Worm (Caenorhabditis elegans) whole organism, young adult: Measurements from ENCODE around the gene clec-203.

Source experiments
- B0019.2 ChIP-seq: fragments of 200-800 bp; sonication (Bioruptor generic); conservative IDR thresholded peaks from 2 replicates; pipeline ENCODE4 v1.3.6; 2022; ENCODE audit warnings: missing genetic modification reagents, missing genetic modification characterization, missing compliant biosample characterization
- C17E4.6 ChIP-seq: fragments of 200-800 bp; sonication (Bioruptor generic); IDR thresholded peaks from 2 replicates; pipeline ENCODE4 v1.3.6; 2022; ENCODE audit warnings: missing genetic modification reagents, missing genetic modification characterization, missing compliant biosample characterization
- F23B12.7 ChIP-seq: sonication (generic microtip); optimal IDR thresholded peaks from 2 replicates; lab custom pipeline; 2017; ENCODE audit warnings: missing genetic modification characterization, mild to moderate bottlenecking, missing compliant biosample characterization, antibody characterized with exemption, moderate library complexity; ENCODE audit not compliant: insufficient read depth
- F33H1.4 ChIP-seq: fragments of 200-800 bp; sonication (Bioruptor generic); IDR thresholded peaks from 2 replicates; pipeline ENCODE4 v1.3.6; 2022; ENCODE audit warnings: missing genetic modification reagents, missing genetic modification characterization, missing compliant biosample characterization
- T07F8.4 ChIP-seq: sonication (generic microtip); optimal IDR thresholded peaks from 2 replicates; lab custom pipeline; 2016; ENCODE audit warnings: mild to moderate bottlenecking, missing genetic modification characterization, moderate library complexity, missing compliant biosample characterization
- Y79H2A.3 ChIP-seq: fragments of 200-800 bp; sonication (Bioruptor generic); conservative IDR thresholded peaks from 2 replicates; pipeline ENCODE4 v1.3.6; 2022; ENCODE audit warnings: missing genetic modification reagents, missing genetic modification characterization, missing compliant biosample characterization
- aptf-2 ChIP-seq: fragments of 200-800 bp; sonication (Bioruptor generic); conservative IDR thresholded peaks from 2 replicates; pipeline ENCODE4 v1.3.6; 2022; ENCODE audit warnings: missing genetic modification reagents, missing genetic modification characterization, missing compliant biosample characterization
- atf-7 ChIP-seq: sonication (generic microtip); optimal IDR thresholded peaks from 2 replicates; lab custom pipeline; 2017; ENCODE audit warnings: mild to moderate bottlenecking, missing genetic modification characterization, missing compliant biosample characterization
- attf-3 ChIP-seq: fragments of 200-800 bp; sonication (Bioruptor generic); conservative IDR thresholded peaks from 2 replicates; pipeline ENCODE4 v1.3.6; 2022; ENCODE audit warnings: missing genetic modification reagents, missing genetic modification characterization, missing compliant biosample characterization
- attf-6 ChIP-seq: fragments of 200-800 bp; sonication (Bioruptor generic); IDR thresholded peaks from 2 replicates; pipeline ENCODE4 v1.3.6; 2022; ENCODE audit warnings: missing genetic modification reagents, missing genetic modification characterization, missing compliant biosample characterization
- cebp-1 ChIP-seq, 2 experiments: fragments of 200-800 bp in 1 of 2; sonication (Bioruptor generic) in 1 of 2; sonication (generic microtip) in 1 of 2; IDR thresholded peaks in 1 of 2; optimal IDR thresholded peaks in 1 of 2; 2 replicates each; pipeline versions ENCODE4 v1.3.6 to Lab custom; 2017 to 2022; ENCODE audit warnings: missing compliant biosample characterization in 2 of 2, missing genetic modification characterization in 2 of 2, mild to moderate bottlenecking in 1 of 2, missing genetic modification reagents in 1 of 2, moderate library complexity in 1 of 2
- ceh-27 ChIP-seq: fragments of 200-800 bp; sonication (Bioruptor generic); optimal IDR thresholded peaks from 2 replicates; lab custom pipeline; 2018; ENCODE audit warnings: mild to moderate bottlenecking, missing genetic modification characterization, moderate library complexity, missing compliant biosample characterization
- dox-1 ChIP-seq: fragments of 200-800 bp; sonication (Bioruptor generic); IDR thresholded peaks from 2 replicates; pipeline ENCODE4 v1.3.6; 2022; ENCODE audit warnings: missing genetic modification reagents, missing genetic modification characterization, missing compliant biosample characterization
- dpff-1 ChIP-seq: sonication (generic microtip); optimal IDR thresholded peaks from 2 replicates; lab custom pipeline; 2017; ENCODE audit warnings: mild to moderate bottlenecking, missing genetic modification characterization, missing compliant biosample characterization
- egl-44 ChIP-seq: fragments of 200-800 bp; sonication (Bioruptor generic); IDR thresholded peaks from 2 replicates; pipeline ENCODE4 v1.3.6; 2022; ENCODE audit warnings: missing genetic modification reagents, missing genetic modification characterization, missing compliant biosample characterization
- gei-17 ChIP-seq: fragments of 200-800 bp; sonication (Bioruptor generic); optimal IDR thresholded peaks from 2 replicates; lab custom pipeline; 2018; ENCODE audit warnings: mild to moderate bottlenecking, missing genetic modification characterization, missing compliant biosample characterization
- hmg-1.2 ChIP-seq: fragments of 200-800 bp; sonication (Bioruptor generic); IDR thresholded peaks from 2 replicates; pipeline ENCODE4 v1.3.6; 2022; ENCODE audit warnings: missing genetic modification reagents, missing genetic modification characterization, missing compliant biosample characterization
- hmg-20 ChIP-seq: fragments of 200-800 bp; sonication (Bioruptor generic); IDR thresholded peaks from 2 replicates; pipeline ENCODE4 v1.3.6; 2022; ENCODE audit warnings: missing genetic modification reagents, missing genetic modification characterization, missing compliant biosample characterization
- let-526 ChIP-seq: fragments of 200-800 bp; sonication (Bioruptor generic); IDR thresholded peaks from 2 replicates; pipeline ENCODE4 v1.3.6; 2022; ENCODE audit warnings: missing genetic modification reagents, missing genetic modification characterization, missing compliant biosample characterization
- lsy-27 ChIP-seq: sonication (generic microtip); optimal IDR thresholded peaks from 2 replicates; lab custom pipeline; 2017; ENCODE audit warnings: missing genetic modification characterization, mild to moderate bottlenecking, missing compliant biosample characterization, antibody characterized with exemption, missing genotype, borderline replicate concordance; ENCODE audit not compliant: insufficient read depth
- madf-10 ChIP-seq: sonication (generic microtip); optimal IDR thresholded peaks from 2 replicates; lab custom pipeline; 2016; ENCODE audit warnings: mild to moderate bottlenecking, missing genetic modification characterization, missing compliant biosample characterization
- mxl-1 ChIP-seq: sonication (generic microtip); optimal IDR thresholded peaks from 2 replicates; lab custom pipeline; 2016; ENCODE audit warnings: missing genetic modification characterization, missing compliant biosample characterization
- nfya-1 ChIP-seq: sonication (generic microtip); optimal IDR thresholded peaks from 2 replicates; lab custom pipeline; 2017; ENCODE audit warnings: antibody characterized with exemption, missing compliant biosample characterization, missing genetic modification characterization, borderline replicate concordance; ENCODE audit not compliant: insufficient read depth
- nfyb-1 ChIP-seq: fragments of 200-800 bp; sonication (Bioruptor generic); IDR thresholded peaks from 2 replicates; pipeline ENCODE4 v1.3.6; 2022; ENCODE audit warnings: missing genetic modification reagents, missing genetic modification characterization, missing compliant biosample characterization
- nhr-179 ChIP-seq: sonication (generic microtip); optimal IDR thresholded peaks from 2 replicates; lab custom pipeline; 2016; ENCODE audit warnings: mild to moderate bottlenecking, missing genetic modification characterization, missing compliant biosample characterization
- nhr-80 ChIP-seq: sonication (generic microtip); optimal IDR thresholded peaks from 2 replicates; lab custom pipeline; 2016; ENCODE audit warnings: missing genetic modification characterization, missing compliant biosample characterization
- snpc-1.3 ChIP-seq: sonication (generic microtip); optimal IDR thresholded peaks from 2 replicates; lab custom pipeline; 2017; ENCODE audit warnings: missing genetic modification characterization, mild to moderate bottlenecking, missing compliant biosample characterization, antibody characterized with exemption, moderate library complexity, missing genotype, missing genetic modification reagents; ENCODE audit not compliant: insufficient read depth
- sptf-2 ChIP-seq: fragments of 200-800 bp; sonication (Bioruptor generic); optimal IDR thresholded peaks from 2 replicates; lab custom pipeline; 2018; ENCODE audit warnings: mild to moderate bottlenecking, missing genetic modification characterization, missing compliant biosample characterization
- tlf-1 ChIP-seq: fragments of 200-800 bp; sonication (Bioruptor generic); optimal IDR thresholded peaks from 2 replicates; lab custom pipeline; 2018; ENCODE audit warnings: mild to moderate bottlenecking, missing genetic modification characterization, missing compliant biosample characterization
- unc-62 ChIP-seq: fragments of 150-350 bp; optimal IDR thresholded peaks from 2 replicates; lab custom pipeline; 2014; ENCODE audit warnings: missing biosample characterization, missing genetic modification reagents, missing genetic modification characterization
- ztf-18 ChIP-seq: sonication (generic microtip); optimal IDR thresholded peaks from 2 replicates; lab custom pipeline; 2016; ENCODE audit warnings: missing genotype, mild to moderate bottlenecking, missing genetic modification characterization, missing compliant biosample characterization
- ztf-26 ChIP-seq: sonication (generic microtip); optimal IDR thresholded peaks from 2 replicates; lab custom pipeline; 2017; ENCODE audit warnings: missing genetic modification characterization, missing compliant biosample characterization
- ztf-6 ChIP-seq: fragments of 200-800 bp; sonication (Bioruptor generic); IDR thresholded peaks from 2 replicates; pipeline ENCODE4 v1.3.6; 2022; ENCODE audit warnings: missing genetic modification reagents, missing genetic modification characterization, missing compliant biosample characterization

Gene clec-203

ce11 chrV:1084016-1084415 lies 4.1 kb upstream of the clec-203 start, which contains the start of gene Y50D4B.6:
Gene Y50D4B.6 (plus strand): TSS chrV:1084316.
- TF ChIP-seq let-526 (GFP tag; lab: Robert Waterston, UW) (no peak), hmg-20 (GFP tag; lab: Robert Waterston, UW) (no peak), dpff-1 (tag; lab: Kevin White, UChicago) (no peak), B0019.2 (GFP tag; lab: Robert Waterston, UW) (no peak), cebp-1 (GFP tag; IDR thresholded peaks at IDR 0.05; lab: Robert Waterston, UW) (no peak), cebp-1 (tag; optimal IDR thresholded peaks at IDR 0.05; lab: Kevin White, UChicago) (no peak), atf-7 (no peak), ztf-26 (no peak)

ce11 chrV:1092359-1092758 lies 4.3 kb downstream of the clec-203 start, which contains the start of gene Y50D4B.4:
Gene Y50D4B.4 (plus strand): TSS chrV:1092659.
- TF ChIP-seq madf-10 (no peak), unc-62 (no peak), egl-44 (GFP tag; lab: Robert Waterston, UW) (no peak), ceh-27 (no peak), nhr-80 (tag; lab: Kevin White, UChicago) (no peak), F33H1.4 (GFP tag; lab: Robert Waterston, UW) (no peak), nhr-179 (no peak), T07F8.4 (no peak), tlf-1 (GFP tag; lab: Kevin White, UChicago) (no peak)

DNA sequence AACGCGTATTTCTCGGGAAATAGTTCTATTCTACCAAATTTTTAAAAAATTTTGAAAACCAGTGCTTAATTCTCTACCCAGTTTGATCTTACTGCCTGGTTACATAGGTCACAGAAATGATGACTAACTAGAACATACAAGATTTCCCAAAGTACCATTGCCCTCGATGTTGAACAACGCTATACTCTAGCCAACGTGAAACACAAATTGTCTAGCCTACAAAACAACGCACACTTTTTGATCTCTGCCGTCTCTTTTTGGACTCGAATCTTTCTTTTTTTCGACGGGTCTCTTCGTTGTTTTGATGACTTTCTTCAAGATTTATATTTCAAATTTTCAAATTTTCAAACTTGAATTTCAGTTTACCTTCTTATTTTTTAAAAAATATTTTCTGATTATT lies 12.2 kb downstream of the clec-203 start, which contains the start of gene Y50D4B.2:
Gene Y50D4B.2 (plus strand): TSS at position 301 of the 400 bp plus-strand sequence.
- TF ChIP-seq nfya-1 (tag; lab: Kevin White, UChicago) (no peak), F33H1.4 (GFP tag; lab: Robert Waterston, UW) (no peak)

- TF ChIP-seq aptf-2 = no peak
- TF ChIP-seq attf-3 = no peak
- no peak for TF ChIP-seq gei-17
- no peak for TF ChIP-seq attf-6 (GFP tag; lab: Robert Waterston, UW)
- no peak for TF ChIP-seq nfya-1 (tag; lab: Kevin White, UChicago)
- no peak for TF ChIP-seq nfyb-1
- no peak for TF ChIP-seq mxl-1
- TF ChIP-seq ceh-27 = no peak
- TF ChIP-seq C17E4.6 (GFP tag; lab: Robert Waterston, UW) = no peak
- no peak for TF ChIP-seq lsy-27 (tag; lab: Kevin White, UChicago)
- TF ChIP-seq ztf-18 (tag; lab: Kevin White, UChicago) = no peak
- TF ChIP-seq dox-1 = no peak
- TF ChIP-seq ztf-6 (GFP tag; lab: Robert Waterston, UW) = no peak
- no peak for TF ChIP-seq Y79H2A.3 (GFP tag; lab: Robert Waterston, UW)
- no peak for TF ChIP-seq egl-44 (GFP tag; lab: Robert Waterston, UW)
- no peak for TF ChIP-seq sptf-2
- TF ChIP-seq hmg-20 (GFP tag; lab: Robert Waterston, UW) = no peak
- no peak for TF ChIP-seq snpc-1.3 (tag; lab: Kevin White, UChicago)
- TF ChIP-seq hmg-1.2 (GFP tag; lab: Robert Waterston, UW) = no peak
- no peak for TF ChIP-seq F23B12.7 (tag; lab: Kevin White, UChicago)
Measured at ce11 chrV:1102569-1102968, 14.5 kb downstream of the clec-203 start.
